Worm (Caenorhabditis elegans) whole organism, L1 larva: Measurements from ENCODE around the gene abhd-14.
"Not testable (repeated sequence)": the region's sequence is repeated elsewhere in the genome, so short reads cannot be mapped to it uniquely, and the experiment has no call there.

ENCODE experiments used
- C34B4.2 ChIP-seq: sonication (generic microtip); optimal IDR thresholded peaks from 2 replicates; lab custom pipeline; 2017; ENCODE audit warnings: mild to moderate bottlenecking, missing genetic modification characterization, missing compliant biosample characterization
- aha-1 ChIP-seq: fragments of 150-350 bp; optimal IDR thresholded peaks from 2 replicates; lab custom pipeline; 2014; ENCODE audit warnings: missing biosample characterization, missing genetic modification characterization
- alr-1 ChIP-seq: fragments of 200-800 bp; sonication (Bioruptor generic); optimal IDR thresholded peaks from 2 replicates; lab custom pipeline; 2018; ENCODE audit warnings: borderline replicate concordance, mild to moderate bottlenecking, missing genetic modification characterization, missing compliant biosample characterization
- ama-1 ChIP-seq: fragments of 150-350 bp; optimal IDR thresholded peaks from 2 replicates; lab custom pipeline; 2014
- ceh-8 ChIP-seq: fragments of 200-800 bp; sonication (Bioruptor generic); optimal IDR thresholded peaks from 2 replicates; lab custom pipeline; 2018; ENCODE audit warnings: mild to moderate bottlenecking, missing genetic modification characterization, moderate library complexity, missing compliant biosample characterization
- ceh-82 ChIP-seq, 3 experiments: fragments of 150-350 bp in 1 of 3; sonication (generic microtip) in 2 of 3; optimal IDR thresholded peaks; 2 replicates each; lab custom pipeline; 2014 to 2017; ENCODE audit warnings: missing biosample characterization in 3 of 3, missing genetic modification characterization in 3 of 3
- dpl-1 ChIP-seq, 3 experiments: fragments of 150-350 bp in 2 of 3; sonication (generic microtip) in 1 of 3; optimal IDR thresholded peaks; 2 replicates each; lab custom pipeline; 2014 to 2017; ENCODE audit warnings: missing biosample characterization in 3 of 3, missing genetic modification characterization in 3 of 3, missing genetic modification reagents in 3 of 3
- efl-1 ChIP-seq, 4 experiments: fragments of 150-350 bp; optimal IDR thresholded peaks in 3 of 4; peaks in 1 of 4; 1 replicate in 1 of 4; 2 replicates in 3 of 4; lab custom pipeline; 2014; ENCODE audit warnings: missing biosample characterization in 2 of 4, missing genetic modification characterization in 2 of 4, missing genetic modification reagents in 2 of 4
- efl-3 ChIP-seq: fragments of 200-800 bp; sonication (Bioruptor generic); optimal IDR thresholded peaks from 2 replicates; lab custom pipeline; 2018; ENCODE audit warnings: mild to moderate bottlenecking, missing genetic modification characterization, missing compliant biosample characterization
- elt-2 ChIP-seq: sonication (generic microtip); optimal IDR thresholded peaks from 2 replicates; lab custom pipeline; 2016; ENCODE audit warnings: missing genetic modification characterization, mild to moderate bottlenecking, inconsistent platforms, missing compliant biosample characterization, missing genetic modification reagents
- ets-5 ChIP-seq: fragments of 200-800 bp; sonication (Bioruptor generic); IDR thresholded peaks from 2 replicates; pipeline ENCODE4 v1.3.6; 2022; ENCODE audit warnings: missing genetic modification characterization, missing compliant biosample characterization
- fkh-4 ChIP-seq: sonication (generic microtip); optimal IDR thresholded peaks from 2 replicates; lab custom pipeline; 2016; ENCODE audit warnings: missing compliant biosample characterization, missing genetic modification characterization, borderline replicate concordance
- irx-1 ChIP-seq: sonication (generic microtip); optimal IDR thresholded peaks from 2 replicates; lab custom pipeline; 2016; ENCODE audit warnings: missing genetic modification characterization, missing compliant biosample characterization
- lin-14 ChIP-seq: fragments of 200-800 bp; sonication (Bioruptor generic); optimal IDR thresholded peaks from 2 replicates; lab custom pipeline; 2018; ENCODE audit warnings: mild to moderate bottlenecking, missing genetic modification characterization, moderate library complexity, missing compliant biosample characterization
- lin-15B ChIP-seq: fragments of 150-350 bp; sonication (generic microtip); optimal IDR thresholded peaks from 3 replicates; lab custom pipeline; 2014; ENCODE audit warnings: missing biosample characterization, missing genetic modification characterization
- lin-35 ChIP-seq, 2 experiments: fragments of 150-350 bp; optimal IDR thresholded peaks; 2 replicates each; lab custom pipeline; 2014; ENCODE audit warnings: missing biosample characterization in 2 of 2, missing genetic modification characterization in 2 of 2, missing genetic modification reagents in 2 of 2
- lir-3 ChIP-seq: sonication (generic microtip); optimal IDR thresholded peaks from 2 replicates; lab custom pipeline; 2016; ENCODE audit warnings: mild to moderate bottlenecking, missing genetic modification characterization, moderate library complexity, missing compliant biosample characterization; ENCODE audit not compliant: poor library complexity
- lsy-2 ChIP-seq, 2 experiments: fragments of 150-350 bp; optimal IDR thresholded peaks; 2 replicates each; lab custom pipeline; 2014; ENCODE audit warnings: missing biosample characterization in 2 of 2, missing genetic modification characterization in 2 of 2
- mab-9 ChIP-seq: fragments of 200-800 bp; sonication (Bioruptor generic); IDR thresholded peaks from 2 replicates; pipeline ENCODE4 v1.3.6; 2022; ENCODE audit warnings: missing genetic modification reagents, missing genetic modification characterization, missing compliant biosample characterization
- nhr-11 ChIP-seq: fragments of 150-350 bp; optimal IDR thresholded peaks from 2 replicates; lab custom pipeline; 2014; ENCODE audit warnings: missing biosample characterization, missing genetic modification characterization
- nhr-19 ChIP-seq: fragments of 200-800 bp; sonication (Bioruptor generic); conservative IDR thresholded peaks from 2 replicates; pipeline ENCODE4 v1.3.6; 2022; ENCODE audit warnings: missing genetic modification characterization, missing compliant biosample characterization
- nhr-47 ChIP-seq: sonication (generic microtip); optimal IDR thresholded peaks from 2 replicates; lab custom pipeline; 2016; ENCODE audit warnings: mild to moderate bottlenecking, missing genetic modification characterization, moderate library complexity, missing compliant biosample characterization
- nhr-71 ChIP-seq: sonication (generic microtip); optimal IDR thresholded peaks from 2 replicates; lab custom pipeline; 2016; ENCODE audit warnings: mild to moderate bottlenecking, missing genetic modification characterization, moderate library complexity, missing compliant biosample characterization
- nhr-85 ChIP-seq: sonication (generic microtip); peaks from one replicate; lab custom pipeline; 2016; ENCODE audit warnings: missing genetic modification characterization, inconsistent platforms, missing compliant biosample characterization
- nhr-90 ChIP-seq: sonication (generic microtip); optimal IDR thresholded peaks from 2 replicates; lab custom pipeline; 2016; ENCODE audit warnings: mild to moderate bottlenecking, missing genetic modification characterization, missing compliant biosample characterization; ENCODE audit not compliant: poor library complexity
- pqm-1 ChIP-seq: sonication (generic microtip); optimal IDR thresholded peaks from 3 replicates; lab custom pipeline; 2017; ENCODE audit warnings: missing biosample characterization, missing genetic modification characterization
- snpc-4 ChIP-seq: fragments of 150-350 bp; optimal IDR thresholded peaks from 2 replicates; lab custom pipeline; 2014; ENCODE audit warnings: missing biosample characterization, missing genetic modification characterization
- snu-23 ChIP-seq: sonication (generic microtip); optimal IDR thresholded peaks from 2 replicates; lab custom pipeline; 2016; ENCODE audit warnings: missing genetic modification characterization, missing compliant biosample characterization
- sox-4 ChIP-seq: sonication (generic microtip); optimal IDR thresholded peaks from 2 replicates; lab custom pipeline; 2016; ENCODE audit warnings: missing genetic modification characterization, missing compliant biosample characterization
- swsn-7 ChIP-seq: sonication (generic microtip); optimal IDR thresholded peaks from 2 replicates; lab custom pipeline; 2016; ENCODE audit warnings: missing genetic modification characterization, missing compliant biosample characterization
- ztf-4 ChIP-seq: fragments of 150-350 bp; optimal IDR thresholded peaks from 2 replicates; lab custom pipeline; 2014; ENCODE audit warnings: missing biosample characterization, missing genetic modification characterization

abhd-14 gene

DNA sequence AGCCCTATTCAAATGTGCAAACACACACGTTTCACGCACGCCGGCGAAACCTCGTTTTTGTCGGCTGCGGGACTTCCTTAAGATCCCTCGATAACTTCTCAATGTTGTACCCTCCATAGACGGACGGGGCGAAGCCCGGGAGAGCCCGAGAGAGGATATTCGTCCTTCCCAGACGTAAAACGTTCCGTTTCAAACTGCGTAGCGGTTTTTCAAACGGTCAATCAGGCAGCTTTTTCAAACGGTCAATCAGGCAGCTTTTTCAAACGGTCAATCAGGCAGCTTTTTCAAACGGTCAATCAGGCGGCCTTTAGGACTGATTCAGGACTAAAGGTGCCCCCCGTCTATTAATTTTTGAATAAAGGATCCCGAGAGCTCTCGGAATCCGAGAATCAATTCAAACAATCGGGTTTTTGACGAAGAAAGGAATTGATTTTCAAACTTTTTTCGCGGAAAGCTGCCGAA, 38.6 kb downstream of the abhd-14 start:
- peak; percentile 40 for TF ChIP-seq ama-1 (lab: Kevin White, UChicago)
- TF ChIP-seq lin-15B (tag; lab: Kevin White, UChicago) = no peak
- TF ChIP-seq lin-35 (GFP tag; optimal IDR thresholded peaks at IDR 0.05; lab: Kevin White, UChicago) = peak in 1 of 2 experiments; percentile 6
- peak; percentile 42 for TF ChIP-seq nhr-71 (tag; lab: Kevin White, UChicago)
- peak; percentile 11 for TF ChIP-seq elt-2 (tag; lab: Kevin White, UChicago)
- peak in 1 of 3 experiments; percentile 31 for TF ChIP-seq ceh-82 (tag; optimal IDR thresholded peaks at IDR 0.05; lab: Kevin White, UChicago)
- TF ChIP-seq swsn-7 (tag; lab: Kevin White, UChicago) = peak; percentile 31
- no peak for TF ChIP-seq mab-9 (GFP tag; lab: Robert Waterston, UW)
- TF ChIP-seq nhr-19 (GFP tag; lab: Robert Waterston, UW) = peak; percentile 38; the same call in 1 of the 2 replicates
- TF ChIP-seq ets-5 (GFP tag; lab: Robert Waterston, UW) = no peak
- peak; percentile 52 for TF ChIP-seq nhr-90
- TF ChIP-seq nhr-85 = peak; percentile 25
- peak; percentile 58 for TF ChIP-seq nhr-47 (tag; lab: Kevin White, UChicago)
- TF ChIP-seq dpl-1 (GFP tag; optimal IDR thresholded peaks at IDR 0.05; lab: Kevin White, UChicago) = peak in 1 of 3 experiments; percentile 12
- TF ChIP-seq snpc-4 (tag; lab: Kevin White, UChicago) = peak; percentile 95
- TF ChIP-seq fkh-4 = no peak
- TF ChIP-seq efl-1 (optimal IDR thresholded peaks at IDR 0.05; lab: Kevin White, UChicago) = peak; percentile 45 to 57
- peak; percentile 28 to 94 for TF ChIP-seq efl-1 (GFP tag; optimal IDR thresholded peaks at IDR 0.05 in 1 of 2; lab: Kevin White, UChicago)

DNA sequence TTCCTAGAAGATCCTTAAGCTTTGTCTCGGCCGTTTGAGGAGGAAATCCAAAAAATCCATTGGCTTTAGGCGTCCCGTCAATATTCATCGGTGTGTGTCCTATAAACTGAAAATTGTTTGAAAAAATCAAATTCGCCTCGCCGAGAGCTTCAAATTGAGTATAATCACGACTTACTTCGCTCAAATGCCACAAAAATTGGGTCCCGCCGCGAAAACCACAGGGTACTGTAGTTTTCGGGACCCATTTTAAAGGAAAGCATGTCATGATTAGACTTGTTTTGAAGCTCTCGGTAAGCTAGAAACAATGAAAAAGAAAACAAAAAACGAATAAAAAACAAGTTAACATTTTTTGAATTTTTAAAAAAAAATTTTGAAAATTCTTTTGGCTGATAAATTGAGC, 39.5 kb downstream of the abhd-14 start, which contains the start of gene egrh-2:
Gene egrh-2 (minus strand): TSS at position 101 of the 400 bp plus-strand sequence.
- no peak for TF ChIP-seq lin-15B (tag; lab: Kevin White, UChicago)
- TF ChIP-seq ceh-8 (GFP tag; lab: Kevin White, UChicago) = no peak
- TF ChIP-seq efl-3 (GFP tag; lab: Kevin White, UChicago) = no peak
- TF ChIP-seq lin-14 (GFP tag; lab: Kevin White, UChicago) = no peak
- TF ChIP-seq lir-3 (tag; lab: Kevin White, UChicago) = no peak
- TF ChIP-seq snu-23 (GFP tag; lab: Kevin White, UChicago) = no peak
- TF ChIP-seq ets-5 (GFP tag; lab: Robert Waterston, UW) = no peak
- no peak for TF ChIP-seq nhr-11 (tag; lab: Kevin White, UChicago)
- no peak for TF ChIP-seq pqm-1 (tag; lab: Kevin White, UChicago)
- no peak for TF ChIP-seq lsy-2 (tag; optimal IDR thresholded peaks at IDR 0.05; lab: Kevin White, UChicago)
- no peak for TF ChIP-seq efl-1 (optimal IDR thresholded peaks at IDR 0.05; lab: Kevin White, UChicago)
- no peak for TF ChIP-seq efl-1 (GFP tag; optimal IDR thresholded peaks at IDR 0.05 in 1 of 2; lab: Kevin White, UChicago)
- TF ChIP-seq C34B4.2 = no peak

- TF ChIP-seq alr-1 (tag; lab: Kevin White, UChicago) = no peak
- TF ChIP-seq nhr-90 = no peak
- no peak for TF ChIP-seq sox-4 (tag; lab: Kevin White, UChicago)
- TF ChIP-seq ztf-4 (tag; lab: Kevin White, UChicago) = no peak
- no peak for TF ChIP-seq irx-1 (tag; lab: Kevin White, UChicago)
- no peak for TF ChIP-seq aha-1
- TF ChIP-seq efl-1 (optimal IDR thresholded peaks at IDR 0.05; lab: Kevin White, UChicago) = no peak
- TF ChIP-seq efl-1 (GFP tag; optimal IDR thresholded peaks at IDR 0.05 in 1 of 2; lab: Kevin White, UChicago) = peak in 1 of 2 experiments; percentile 11
Measured at ce11 chrIV:983558-983957, 46.3 kb downstream of the abhd-14 start.

DNA sequence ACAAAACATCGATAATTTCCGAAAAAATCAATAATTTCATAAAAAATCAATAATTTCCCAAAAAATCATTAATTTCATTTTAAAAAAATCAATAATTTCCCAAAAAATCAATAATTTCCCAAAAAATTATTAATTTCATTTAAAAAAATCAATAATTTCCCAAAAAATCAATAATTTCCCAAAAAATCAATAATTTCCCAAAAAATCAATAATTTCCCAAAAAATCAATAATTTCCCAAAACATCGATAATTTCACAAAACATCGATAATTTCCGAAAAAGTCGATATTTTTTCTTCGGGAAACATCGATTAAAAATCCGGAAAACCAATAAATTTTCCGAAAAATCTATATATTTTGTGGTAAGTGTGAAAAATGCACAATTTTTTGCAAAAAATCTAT, 51.5 kb downstream of the abhd-14 start:
- TF ChIP-seq efl-1 (optimal IDR thresholded peaks at IDR 0.05; lab: Kevin White, UChicago) = not testable (repeated sequence)
- TF ChIP-seq efl-1 (GFP tag; optimal IDR thresholded peaks at IDR 0.05 in 1 of 2; lab: Kevin White, UChicago) = peak in 1 of 2 experiments; percentile 31
